Worm (Caenorhabditis elegans): ENCODE data around the gene cul-4.

ce11 chrII:7280584-7280983, 21.3 kb upstream of the cul-4 start:
- TF ChIP-seq med-1 (GFP tag; optimal IDR thresholded peaks at IDR 0.05; ENCODE audit: insufficient read depth) (no peak), flt-1 (GFP tag; IDR thresholded peaks at IDR 0.05) (no peak), ref-1 (GFP tag; conservative IDR thresholded peaks at IDR 0.05) (no peak), cog-1 (tag; optimal IDR thresholded peaks at IDR 0.05) (no peak), ztf-29 (GFP tag; IDR thresholded peaks at IDR 0.05) (no peak), ztf-23 (GFP tag; IDR thresholded peaks at IDR 0.05) (no peak), tab-1 (GFP tag; IDR thresholded peaks at IDR 0.05) (no peak), klf-2 (GFP tag; conservative IDR thresholded peaks at IDR 0.05) (no peak), T22C8.4 (GFP tag; IDR thresholded peaks at IDR 0.05) (no peak)
